Worm (Caenorhabditis elegans) whole organism, L1 larva: ENCODE results near the gene ZK822.1.

Experiments used
- C16A3.4 ChIP-seq: fragments of 150-350 bp; optimal IDR thresholded peaks from 2 replicates; lab custom pipeline; 2014; ENCODE audit warnings: missing biosample characterization, missing genetic modification characterization
- C34B4.2 ChIP-seq: sonication (generic microtip); optimal IDR thresholded peaks from 2 replicates; lab custom pipeline; 2017; ENCODE audit warnings: mild to moderate bottlenecking, missing genetic modification characterization, missing compliant biosample characterization
- F16B12.6 ChIP-seq: fragments of 150-350 bp; optimal IDR thresholded peaks from 2 replicates; lab custom pipeline; 2014; ENCODE audit warnings: missing biosample characterization, missing genetic modification characterization
- Y116A8C.19 ChIP-seq: sonication (generic microtip); optimal IDR thresholded peaks from 2 replicates; lab custom pipeline; 2016; ENCODE audit warnings: missing compliant biosample characterization, missing genetic modification characterization, borderline replicate concordance
- ceh-63 ChIP-seq: fragments of 200-800 bp; sonication (Bioruptor generic); optimal IDR thresholded peaks from 2 replicates; lab custom pipeline; 2018; ENCODE audit warnings: mild to moderate bottlenecking, missing genetic modification characterization, missing compliant biosample characterization
- ceh-82 ChIP-seq, 3 experiments: fragments of 150-350 bp in 1 of 3; sonication (generic microtip) in 2 of 3; optimal IDR thresholded peaks; 2 replicates each; lab custom pipeline; 2014 to 2017; ENCODE audit warnings: missing biosample characterization in 3 of 3, missing genetic modification characterization in 3 of 3
- ces-1 ChIP-seq: fragments of 150-350 bp; optimal IDR thresholded peaks from 2 replicates; lab custom pipeline; 2014; ENCODE audit warnings: missing biosample characterization, missing genetic modification reagents, missing genetic modification characterization
- efl-1 ChIP-seq, 4 experiments: fragments of 150-350 bp; optimal IDR thresholded peaks in 3 of 4; peaks in 1 of 4; 1 replicate in 1 of 4; 2 replicates in 3 of 4; lab custom pipeline; 2014; ENCODE audit warnings: missing biosample characterization in 2 of 4, missing genetic modification characterization in 2 of 4, missing genetic modification reagents in 2 of 4
- egl-13 ChIP-seq: sonication (generic microtip); optimal IDR thresholded peaks from 2 replicates; lab custom pipeline; 2016; ENCODE audit warnings: missing genotype, missing genetic modification reagents, missing genetic modification characterization, missing compliant biosample characterization
- elt-3 ChIP-seq, 6 experiments: fragments of 150-350 bp in 1 of 6; sonication (generic microtip); optimal IDR thresholded peaks; 2 replicates each; lab custom pipeline; 2017 to 2018; ENCODE audit warnings: missing biosample characterization in 6 of 6, missing genetic modification characterization in 6 of 6, inconsistent platforms in 1 of 6
- fkh-10 ChIP-seq: sonication (generic microtip); optimal IDR thresholded peaks from 2 replicates; lab custom pipeline; 2017; ENCODE audit warnings: missing biosample characterization, missing genetic modification reagents, missing genetic modification characterization
- fkh-4 ChIP-seq: sonication (generic microtip); optimal IDR thresholded peaks from 2 replicates; lab custom pipeline; 2016; ENCODE audit warnings: missing compliant biosample characterization, missing genetic modification characterization, borderline replicate concordance
- fkh-8 ChIP-seq: sonication (generic microtip); optimal IDR thresholded peaks from 2 replicates; lab custom pipeline; 2016; ENCODE audit warnings: mild to moderate bottlenecking, missing genetic modification characterization, missing compliant biosample characterization
- fos-1 ChIP-seq: fragments of 150-350 bp; optimal IDR thresholded peaks from 2 replicates; lab custom pipeline; 2014; ENCODE audit warnings: missing biosample characterization, missing genetic modification characterization
- hlh-17 ChIP-seq: fragments of 200-800 bp; sonication (Bioruptor generic); optimal IDR thresholded peaks from 2 replicates; lab custom pipeline; 2018; ENCODE audit warnings: missing genetic modification characterization, mild to moderate bottlenecking, missing compliant biosample characterization, moderate library complexity, borderline replicate concordance
- hlh-4 ChIP-seq: sonication (generic microtip); optimal IDR thresholded peaks from 2 replicates; lab custom pipeline; 2016; ENCODE audit warnings: mild to moderate bottlenecking, missing genetic modification characterization, missing compliant biosample characterization
- hpl-2 ChIP-seq: fragments of 150-350 bp; optimal IDR thresholded peaks from 2 replicates; lab custom pipeline; 2014; ENCODE audit warnings: missing biosample characterization, missing genetic modification reagents, missing genetic modification characterization
- lin-13 ChIP-seq: fragments of 150-350 bp; optimal IDR thresholded peaks from 2 replicates; lab custom pipeline; 2014; ENCODE audit warnings: missing biosample characterization, missing genetic modification reagents, missing genetic modification characterization
- lin-14 ChIP-seq: fragments of 200-800 bp; sonication (Bioruptor generic); optimal IDR thresholded peaks from 2 replicates; lab custom pipeline; 2018; ENCODE audit warnings: mild to moderate bottlenecking, missing genetic modification characterization, moderate library complexity, missing compliant biosample characterization
- lin-15B ChIP-seq: fragments of 150-350 bp; sonication (generic microtip); optimal IDR thresholded peaks from 3 replicates; lab custom pipeline; 2014; ENCODE audit warnings: missing biosample characterization, missing genetic modification characterization
- lin-39 ChIP-seq: fragments of 150-350 bp; optimal IDR thresholded peaks from 2 replicates; lab custom pipeline; 2014; ENCODE audit warnings: missing biosample characterization, missing genetic modification reagents, missing genetic modification characterization
- mdl-1 ChIP-seq, 2 experiments: fragments of 150-350 bp; optimal IDR thresholded peaks; 2 replicates each; lab custom pipeline; 2014 to 2017; ENCODE audit warnings: missing biosample characterization in 2 of 2, missing genetic modification characterization in 2 of 2, inconsistent platforms in 1 of 2
- nhr-11 ChIP-seq: fragments of 150-350 bp; optimal IDR thresholded peaks from 2 replicates; lab custom pipeline; 2014; ENCODE audit warnings: missing biosample characterization, missing genetic modification characterization
- nhr-20 ChIP-seq: sonication (generic microtip); optimal IDR thresholded peaks from 2 replicates; lab custom pipeline; 2016; ENCODE audit warnings: mild to moderate bottlenecking, missing genetic modification characterization, missing compliant biosample characterization
- nhr-237 ChIP-seq: fragments of 150-350 bp; optimal IDR thresholded peaks from 2 replicates; lab custom pipeline; 2014; ENCODE audit warnings: missing biosample characterization, missing genetic modification characterization
- nhr-28 ChIP-seq: fragments of 150-350 bp; optimal IDR thresholded peaks from 2 replicates; lab custom pipeline; 2014; ENCODE audit warnings: missing biosample characterization, missing genetic modification characterization
- nhr-84 ChIP-seq: sonication (generic microtip); optimal IDR thresholded peaks from 2 replicates; lab custom pipeline; 2017; ENCODE audit warnings: missing biosample characterization, missing genetic modification characterization
- nhr-85 ChIP-seq: sonication (generic microtip); peaks from one replicate; lab custom pipeline; 2016; ENCODE audit warnings: missing genetic modification characterization, inconsistent platforms, missing compliant biosample characterization
- pqm-1 ChIP-seq: sonication (generic microtip); optimal IDR thresholded peaks from 3 replicates; lab custom pipeline; 2017; ENCODE audit warnings: missing biosample characterization, missing genetic modification characterization
- rnt-1 ChIP-seq: sonication (generic microtip); optimal IDR thresholded peaks from 2 replicates; lab custom pipeline; 2016; ENCODE audit warnings: mild to moderate bottlenecking, missing genetic modification characterization, moderate library complexity, missing compliant biosample characterization
- skn-1 ChIP-seq: fragments of 150-350 bp; optimal IDR thresholded peaks from 2 replicates; lab custom pipeline; 2014; ENCODE audit warnings: missing biosample characterization, missing genetic modification characterization
- snpc-4 ChIP-seq: fragments of 150-350 bp; optimal IDR thresholded peaks from 2 replicates; lab custom pipeline; 2014; ENCODE audit warnings: missing biosample characterization, missing genetic modification characterization
- snu-23 ChIP-seq: sonication (generic microtip); optimal IDR thresholded peaks from 2 replicates; lab custom pipeline; 2016; ENCODE audit warnings: missing genetic modification characterization, missing compliant biosample characterization
- sptf-1 ChIP-seq: fragments of 150-350 bp; optimal IDR thresholded peaks from 2 replicates; lab custom pipeline; 2014; ENCODE audit warnings: missing biosample characterization, missing genetic modification characterization
- sup-37 ChIP-seq: fragments of 200-800 bp; sonication (Bioruptor generic); optimal IDR thresholded peaks from 2 replicates; lab custom pipeline; 2018; ENCODE audit warnings: mild to moderate bottlenecking, missing genetic modification characterization, missing compliant biosample characterization
- tbx-2 ChIP-seq: sonication (generic microtip); optimal IDR thresholded peaks from 2 replicates; lab custom pipeline; 2016; ENCODE audit warnings: missing genetic modification characterization, missing compliant biosample characterization
- unc-86 ChIP-seq: sonication (generic microtip); optimal IDR thresholded peaks from 2 replicates; lab custom pipeline; 2016; ENCODE audit warnings: missing genetic modification characterization, missing compliant biosample characterization
- unc-98 ChIP-seq: fragments of 200-800 bp; sonication (Bioruptor generic); IDR thresholded peaks from 2 replicates; pipeline ENCODE4 v1.3.6; 2022; ENCODE audit warnings: missing genetic modification characterization, missing compliant biosample characterization
- xbp-1 ChIP-seq: sonication (generic microtip); optimal IDR thresholded peaks from 2 replicates; lab custom pipeline; 2016; ENCODE audit warnings: missing genetic modification characterization, missing compliant biosample characterization
- zag-1 ChIP-seq: fragments of 150-350 bp; optimal IDR thresholded peaks from 2 replicates; lab custom pipeline; 2014; ENCODE audit warnings: missing biosample characterization, missing genetic modification characterization
- zip-4 ChIP-seq: fragments of 200-800 bp; sonication (Bioruptor generic); optimal IDR thresholded peaks from 2 replicates; lab custom pipeline; 2018; ENCODE audit warnings: mild to moderate bottlenecking, missing genetic modification characterization, moderate library complexity, missing compliant biosample characterization
- ztf-11 ChIP-seq, 2 experiments: sonication (generic microtip); optimal IDR thresholded peaks; 2 replicates each; lab custom pipeline; 2016 to 2017; ENCODE audit warnings: missing genetic modification characterization in 2 of 2, missing biosample characterization in 1 of 2, missing compliant biosample characterization in 1 of 2

ZK822.1 gene

ce11 chrIV:11922011-11922410 lies at the start of gene ZK822.1:
Gene ZK822.1 (minus strand): TSS chrIV:11922131.
- TF ChIP-seq ztf-11 (tag; optimal IDR thresholded peaks at IDR 0.05; lab: Kevin White, UChicago) (no peak), xbp-1 (tag; lab: Kevin White, UChicago) (no peak), skn-1 (tag; lab: Kevin White, UChicago) (no peak), ceh-82 (tag; optimal IDR thresholded peaks at IDR 0.05; lab: Kevin White, UChicago) (no peak), unc-98 (GFP tag; lab: Robert Waterston, UW) (no peak), nhr-85 (tag; lab: Kevin White, UChicago) (no peak), ces-1 (GFP tag; lab: Kevin White, UChicago) (no peak), nhr-237 (no peak), nhr-84 (tag; lab: Kevin White, UChicago) (no peak), unc-86 (tag; lab: Kevin White, UChicago) (no peak), nhr-28 (tag; lab: Kevin White, UChicago) (no peak), nhr-11 (tag; lab: Kevin White, UChicago) (no peak), egl-13 (tag; lab: Kevin White, UChicago) (no peak)

- TF ChIP-seq ces-1 (GFP tag; lab: Kevin White, UChicago), result no peak
- TF ChIP-seq unc-98 (GFP tag; lab: Robert Waterston, UW), result no peak
- TF ChIP-seq F16B12.6 (tag; lab: Kevin White, UChicago), result no peak
- TF ChIP-seq snpc-4, result no peak
- no peak for TF ChIP-seq nhr-11 (tag; lab: Kevin White, UChicago)
- TF ChIP-seq lin-13 (GFP tag; lab: Kevin White, UChicago), result no peak
- TF ChIP-seq sup-37 (GFP tag; lab: Kevin White, UChicago), result no peak
Observed at ce11 chrIV:11970171-11970570, 48.2 kb upstream of the ZK822.1 start, which contains the start of gene ZK829.9. Gene ZK829.9 (plus strand): TSS chrIV:11970534.

ce11 chrIV:11965327-11965726 lies 43.4 kb upstream of the ZK822.1 start, which contains the start of gene srj-1:
Gene srj-1 (minus strand): TSS chrIV:11965427.
- TF ChIP-seq fkh-8 (tag; lab: Kevin White, UChicago), result peak; percentile 21
- TF ChIP-seq nhr-11 (tag; lab: Kevin White, UChicago), result peak; percentile 1
- no peak for TF ChIP-seq sptf-1 (tag; lab: Kevin White, UChicago)
- TF ChIP-seq fos-1 (tag; lab: Kevin White, UChicago), result no peak
- TF ChIP-seq F16B12.6 (tag; lab: Kevin White, UChicago), result no peak
- TF ChIP-seq skn-1 (tag; lab: Kevin White, UChicago), result no peak
- TF ChIP-seq nhr-85 (tag; lab: Kevin White, UChicago), result no peak
- TF ChIP-seq, all 84 proteins: peak for 2

ce11 chrIV:11961485-11962255 lies 39.7 kb upstream of the ZK822.1 start, which contains the start of gene ZK829.7:
Gene ZK829.7 (minus strand): TSS chrIV:11961535.
- TF ChIP-seq C16A3.4 (tag; lab: Kevin White, UChicago) (peak; percentile 86), hpl-2 (GFP tag; lab: Kevin White, UChicago) (no peak), snpc-4 (peak; percentile 40), zag-1 (tag; lab: Kevin White, UChicago) (no peak), tbx-2 (tag; lab: Kevin White, UChicago) (peak; percentile 83), Y116A8C.19 (tag; lab: Kevin White, UChicago) (no peak), nhr-20 (peak; percentile 82), lin-14 (GFP tag; lab: Kevin White, UChicago) (peak; percentile 81), rnt-1 (peak; percentile 80), pqm-1 (tag; lab: Kevin White, UChicago) (no peak), efl-1 (optimal IDR thresholded peaks at IDR 0.05; lab: Kevin White, UChicago) (peak; percentile 90 to 97), efl-1 (GFP tag; optimal IDR thresholded peaks at IDR 0.05 in 1 of 2; lab: Kevin White, UChicago) (peak; percentile 92 to 100), fkh-10 (GFP tag; lab: Kevin White, UChicago) (peak; percentile 43), C34B4.2 (tag; lab: Kevin White, UChicago) (no peak), lin-39 (tag; lab: Kevin White, UChicago) (peak; percentile 66), ces-1 (GFP tag; lab: Kevin White, UChicago) (no peak), elt-3 (tag; optimal IDR thresholded peaks at IDR 0.05; lab: Kevin White, UChicago) (peak in 3 of 6 experiments; percentile 8 to 61 (median 42)), ceh-63 (GFP tag; lab: Kevin White, UChicago) (no peak), hlh-4 (no peak), fkh-4 (tag; lab: Kevin White, UChicago) (peak; percentile 29), lin-15B (peak; percentile 36), nhr-237 (peak; percentile 26), snu-23 (GFP tag; lab: Kevin White, UChicago) (peak; percentile 80), unc-98 (GFP tag; lab: Robert Waterston, UW) (no peak), mdl-1 (tag; optimal IDR thresholded peaks at IDR 0.05; lab: Kevin White, UChicago) (peak in 1 of 2 experiments; percentile 41), zip-4 (GFP tag; lab: Kevin White, UChicago) (peak; percentile 45), hlh-17 (GFP tag; lab: Kevin White, UChicago) (no peak), fos-1 (tag; lab: Kevin White, UChicago) (peak; percentile 67), nhr-28 (tag; lab: Kevin White, UChicago) (no peak), lin-13 (GFP tag; lab: Kevin White, UChicago) (peak; percentile 62), nhr-85 (tag; lab: Kevin White, UChicago) (peak; percentile 95)
